Worm (Caenorhabditis elegans) whole organism, early embryonic: ENCODE measurements around the gene B0547.2.

Experiments used
- B0310.2 ChIP-seq: sonication (generic microtip); optimal IDR thresholded peaks from 2 replicates; lab custom pipeline; 2016; ENCODE audit warnings: mild to moderate bottlenecking, missing genetic modification characterization, missing compliant biosample characterization
- F13C5.2 ChIP-seq: sonication (generic microtip); optimal IDR thresholded peaks from 2 replicates; lab custom pipeline; 2017; ENCODE audit warnings: mild to moderate bottlenecking, missing genetic modification characterization, inconsistent platforms, missing compliant biosample characterization
- aly-1 ChIP-seq: sonication (generic microtip); optimal IDR thresholded peaks from 2 replicates; lab custom pipeline; 2016; ENCODE audit warnings: missing genetic modification characterization, missing compliant biosample characterization
- ama-1 ChIP-seq: fragments of 150-350 bp; optimal IDR thresholded peaks from 2 replicates; lab custom pipeline; 2014
- ceh-13 ChIP-seq: fragments of 200-800 bp; sonication (Bioruptor generic); optimal IDR thresholded peaks from 2 replicates; lab custom pipeline; 2018; ENCODE audit warnings: mild to moderate bottlenecking, missing genetic modification characterization, missing compliant biosample characterization
- ceh-36 ChIP-seq: sonication (generic microtip); optimal IDR thresholded peaks from 2 replicates; lab custom pipeline; 2016; ENCODE audit warnings: missing genetic modification characterization, inconsistent platforms, missing compliant biosample characterization
- ets-7 ChIP-seq: sonication (generic microtip); optimal IDR thresholded peaks from 2 replicates; lab custom pipeline; 2016; ENCODE audit warnings: missing genotype, missing genetic modification characterization, missing compliant biosample characterization
- flt-1 ChIP-seq: fragments of 200-800 bp; sonication (Bioruptor generic); IDR thresholded peaks from 2 replicates; pipeline ENCODE4 v1.3.6; 2022; ENCODE audit warnings: missing genetic modification characterization, missing compliant biosample characterization
- hmbx-1 ChIP-seq: sonication (generic microtip); optimal IDR thresholded peaks from 2 replicates; lab custom pipeline; 2016; ENCODE audit warnings: mild to moderate bottlenecking, missing genetic modification characterization, missing compliant biosample characterization
- hmg-4 ChIP-seq: fragments of 200-800 bp; sonication (Bioruptor generic); optimal IDR thresholded peaks from 2 replicates; lab custom pipeline; 2018; ENCODE audit warnings: mild to moderate bottlenecking, missing genetic modification characterization, missing compliant biosample characterization
- hnd-1 ChIP-seq: sonication (generic microtip); optimal IDR thresholded peaks from 2 replicates; lab custom pipeline; 2016; ENCODE audit warnings: missing genetic modification characterization, missing compliant biosample characterization
- pes-1 ChIP-seq: fragments of 200-800 bp; sonication (Bioruptor generic); IDR thresholded peaks from 2 replicates; pipeline ENCODE4 v1.3.6; 2022; ENCODE audit warnings: missing genetic modification reagents, missing genetic modification characterization, missing compliant biosample characterization
- scrt-1 ChIP-seq: fragments of 200-800 bp; sonication (Bioruptor generic); IDR thresholded peaks from 2 replicates; pipeline ENCODE4 v1.3.6; 2022; ENCODE audit warnings: missing genetic modification characterization, missing compliant biosample characterization
- sea-1 ChIP-seq: fragments of 200-800 bp; sonication (Bioruptor generic); conservative IDR thresholded peaks from 2 replicates; pipeline ENCODE4 v1.3.6; 2022; ENCODE audit warnings: missing genetic modification characterization, missing compliant biosample characterization
- tbx-11 ChIP-seq: fragments of 200-800 bp; sonication (Bioruptor generic); IDR thresholded peaks from 2 replicates; pipeline ENCODE4 v1.3.6; 2022; ENCODE audit warnings: missing genetic modification characterization, missing compliant biosample characterization
- tbx-37 ChIP-seq: fragments of 200-800 bp; sonication (Bioruptor generic); conservative IDR thresholded peaks from 2 replicates; pipeline ENCODE4 v1.3.6; 2022; ENCODE audit warnings: missing genetic modification reagents, missing genetic modification characterization, missing compliant biosample characterization
- tra-4 ChIP-seq: sonication (generic microtip); optimal IDR thresholded peaks from 2 replicates; lab custom pipeline; 2017; ENCODE audit warnings: missing genetic modification characterization, missing compliant biosample characterization

Gene B0547.2

DNA sequence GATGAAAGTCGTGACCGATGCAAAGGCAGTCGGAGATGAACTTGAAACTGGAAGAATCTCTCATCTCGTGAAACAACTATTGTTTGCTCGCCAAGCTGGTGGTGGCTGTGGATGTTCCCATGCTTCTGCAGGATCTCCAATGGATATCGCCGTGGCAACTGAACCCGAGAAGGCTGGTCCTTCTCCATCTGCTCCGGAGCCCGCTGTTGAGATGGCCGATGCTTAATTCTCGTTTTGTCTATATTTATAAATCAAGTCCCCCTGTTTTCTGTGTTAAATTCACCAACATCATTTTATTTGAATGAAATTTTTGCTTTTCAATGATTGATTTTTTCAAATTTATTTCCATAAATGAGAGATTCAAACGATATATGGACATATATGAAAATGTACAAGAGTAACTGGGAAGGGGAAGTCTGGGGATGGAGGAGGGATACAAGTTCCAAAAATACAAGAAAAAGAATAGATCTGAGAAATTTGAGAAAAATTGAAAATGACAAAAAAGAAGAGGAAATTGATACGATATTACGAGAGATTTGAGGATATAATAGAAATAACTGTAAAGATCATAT lies 5.0 kb downstream of the B0547.2 start:
- TF ChIP-seq ets-7 (tag; lab: Kevin White, UChicago) (no peak), scrt-1 (GFP tag; lab: Robert Waterston, UW) (no peak), tbx-37 (no peak), flt-1 (no peak), pes-1 (GFP tag; lab: Robert Waterston, UW) (no peak), hnd-1 (tag; lab: Kevin White, UChicago) (no peak), F13C5.2 (tag; lab: Kevin White, UChicago) (no peak), ceh-36 (tag; lab: Kevin White, UChicago) (no peak), B0310.2 (no peak), ama-1 (no peak), aly-1 (tag; lab: Kevin White, UChicago) (no peak)

DNA sequence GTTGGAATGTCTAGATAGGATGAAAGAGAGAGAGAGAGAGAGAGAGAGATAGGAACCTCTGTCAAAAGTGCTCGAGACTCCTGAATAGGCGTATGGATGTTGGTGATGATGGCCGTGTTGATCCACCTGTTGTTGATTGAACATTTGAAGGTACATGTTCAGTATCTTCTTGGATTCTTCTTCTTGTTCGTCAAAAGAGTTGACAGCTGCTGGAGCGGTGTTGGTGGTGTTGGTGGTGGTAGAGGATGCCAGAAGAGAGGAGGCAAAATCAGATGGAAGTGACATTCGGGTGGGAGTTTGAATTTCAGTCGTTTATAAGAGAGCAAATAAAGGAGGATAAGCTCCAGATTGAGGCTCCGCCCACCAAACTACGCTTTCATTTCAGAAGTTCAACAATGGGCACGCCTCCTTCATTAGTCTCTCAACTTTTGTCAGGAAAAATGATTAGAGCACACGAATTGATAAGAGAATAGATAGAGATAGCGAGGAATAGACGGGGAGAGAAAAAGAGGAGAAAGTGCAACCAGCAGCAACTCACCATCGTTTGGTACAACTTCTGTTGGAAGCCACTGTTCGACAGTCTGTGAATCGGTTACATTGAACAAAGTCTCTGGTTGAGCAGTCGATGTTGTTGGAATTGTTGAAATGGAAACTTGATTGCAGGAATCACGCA lies 7.1 kb downstream of the B0547.2 start:
- TF ChIP-seq ama-1 = peak; percentile 27
- TF ChIP-seq B0310.2 = no peak

DNA sequence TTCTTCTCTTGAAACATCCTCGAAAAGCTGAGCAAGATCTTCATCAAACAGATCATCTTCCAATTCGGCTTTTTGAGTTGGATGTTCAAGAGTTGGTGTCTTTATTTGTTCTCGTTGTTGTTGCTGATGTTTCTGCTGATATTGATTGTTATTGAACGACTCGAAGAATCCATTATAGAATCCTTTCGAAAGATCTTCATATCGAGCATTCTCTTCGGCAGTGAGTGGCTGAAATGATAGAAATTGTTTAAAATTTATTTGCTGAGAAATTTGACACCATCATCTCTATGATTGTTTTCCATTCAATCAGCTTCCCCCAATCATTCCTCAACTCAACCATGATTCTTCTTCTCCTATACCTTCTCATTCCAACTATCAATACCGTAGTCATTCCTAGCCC lies 7.8 kb downstream of the B0547.2 start, which contains the start of gene clec-178:
Gene clec-178, plus strand, starts transcription at position 301 of the 400 bp plus-strand sequence.
- TF ChIP-seq scrt-1 (GFP tag; lab: Robert Waterston, UW) (no peak), sea-1 (GFP tag; lab: Robert Waterston, UW) (no peak), ama-1 (no peak), aly-1 (tag; lab: Kevin White, UChicago) (no peak), tbx-37 (no peak), pes-1 (GFP tag; lab: Robert Waterston, UW) (no peak), tbx-11 (GFP tag; lab: Robert Waterston, UW) (no peak), tra-4 (no peak), F13C5.2 (tag; lab: Kevin White, UChicago) (no peak), B0310.2 (no peak), ceh-13 (no peak), hmbx-1 (no peak), hnd-1 (tag; lab: Kevin White, UChicago) (no peak), ets-7 (tag; lab: Kevin White, UChicago) (no peak), hmg-4 (GFP tag; lab: Kevin White, UChicago) (no peak), ceh-36 (tag; lab: Kevin White, UChicago) (no peak), flt-1 (no peak)

DNA sequence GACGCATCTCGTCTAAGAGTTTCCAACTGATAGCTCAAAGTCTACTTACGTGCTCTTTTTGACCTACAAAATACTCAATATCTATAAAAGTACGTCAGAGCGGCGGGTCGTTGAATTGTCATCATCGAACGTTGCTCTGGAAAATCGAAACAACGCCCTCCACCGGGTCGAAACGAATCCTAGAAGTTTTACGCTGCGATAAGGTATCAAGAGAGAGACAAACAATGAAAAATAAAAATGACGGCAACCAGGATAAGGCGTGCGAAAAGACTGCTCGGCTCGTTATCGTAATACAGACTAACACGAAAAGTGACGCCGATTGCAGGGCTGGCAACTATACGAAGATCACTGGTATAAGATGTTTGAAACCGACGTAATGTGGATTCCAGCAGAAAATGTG lies 8.4 kb downstream of the B0547.2 start:
- TF ChIP-seq ceh-36 (tag; lab: Kevin White, UChicago) (no peak), ama-1 (no peak), hmg-4 (GFP tag; lab: Kevin White, UChicago) (no peak)

DNA sequence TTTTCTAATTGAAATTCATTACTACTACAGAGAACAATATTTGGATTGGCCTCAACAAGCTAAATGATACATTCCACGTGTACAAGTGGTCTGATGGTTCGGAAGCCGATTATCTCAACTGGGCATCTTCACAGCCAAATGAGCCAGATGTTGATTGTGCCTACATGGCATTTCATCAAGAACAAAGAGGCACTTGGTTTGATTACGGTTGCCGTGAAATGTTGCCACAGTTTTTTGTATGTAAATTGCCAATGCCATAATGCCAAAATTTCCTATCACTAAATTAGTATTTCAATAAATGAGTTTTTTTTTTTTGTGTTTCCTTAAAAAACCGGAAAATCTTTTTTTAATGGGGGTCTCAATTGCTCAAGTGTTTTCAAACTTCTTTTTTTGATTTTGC lies 8.9 kb downstream of the B0547.2 start:
- TF ChIP-seq pes-1 (GFP tag; lab: Robert Waterston, UW) (no peak), flt-1 (no peak), ceh-36 (tag; lab: Kevin White, UChicago) (no peak), hmbx-1 (no peak), tbx-37 (no peak), ama-1 (no peak), tra-4 (no peak), ets-7 (tag; lab: Kevin White, UChicago) (no peak), hnd-1 (tag; lab: Kevin White, UChicago) (no peak), B0310.2 (no peak), tbx-11 (GFP tag; lab: Robert Waterston, UW) (no peak), ceh-13 (no peak), scrt-1 (GFP tag; lab: Robert Waterston, UW) (no peak), F13C5.2 (tag; lab: Kevin White, UChicago) (no peak), aly-1 (tag; lab: Kevin White, UChicago) (no peak), sea-1 (GFP tag; lab: Robert Waterston, UW) (no peak), hmg-4 (GFP tag; lab: Kevin White, UChicago) (no peak)

DNA sequence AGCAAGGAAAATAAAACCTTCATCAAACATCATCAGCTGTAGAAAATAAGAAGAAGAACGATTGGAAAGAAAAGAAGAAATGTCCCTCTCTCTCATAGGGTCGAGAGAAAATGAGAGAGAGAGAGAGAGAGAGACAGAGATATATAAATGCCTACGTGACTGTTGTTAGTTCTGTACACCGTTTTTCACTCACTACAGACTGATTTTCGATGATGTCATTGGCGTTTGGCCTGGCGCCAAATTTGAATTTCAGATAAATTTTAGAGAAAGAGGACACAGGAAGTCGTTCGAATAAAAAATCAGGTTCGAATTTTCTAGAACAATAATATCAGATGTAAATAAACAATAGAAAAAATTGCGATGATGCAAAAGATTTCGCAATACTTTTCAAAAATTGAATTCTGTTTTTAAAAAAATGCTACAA lies 10.2 kb downstream of the B0547.2 start:
- TF ChIP-seq F13C5.2 (tag; lab: Kevin White, UChicago) = no peak
- TF ChIP-seq flt-1 = no peak
- TF ChIP-seq ama-1 = no peak
- TF ChIP-seq tbx-11 (GFP tag; lab: Robert Waterston, UW) = no peak
- no peak for TF ChIP-seq tra-4
- no peak for TF ChIP-seq aly-1 (tag; lab: Kevin White, UChicago)
- no peak for TF ChIP-seq tbx-37
- no peak for TF ChIP-seq B0310.2
- TF ChIP-seq ceh-13 = no peak
- TF ChIP-seq ceh-36 (tag; lab: Kevin White, UChicago) = no peak
- TF ChIP-seq scrt-1 (GFP tag; lab: Robert Waterston, UW) = no peak
- no peak for TF ChIP-seq ets-7 (tag; lab: Kevin White, UChicago)
- TF ChIP-seq hnd-1 (tag; lab: Kevin White, UChicago) = no peak
- TF ChIP-seq hmg-4 (GFP tag; lab: Kevin White, UChicago) = no peak

DNA sequence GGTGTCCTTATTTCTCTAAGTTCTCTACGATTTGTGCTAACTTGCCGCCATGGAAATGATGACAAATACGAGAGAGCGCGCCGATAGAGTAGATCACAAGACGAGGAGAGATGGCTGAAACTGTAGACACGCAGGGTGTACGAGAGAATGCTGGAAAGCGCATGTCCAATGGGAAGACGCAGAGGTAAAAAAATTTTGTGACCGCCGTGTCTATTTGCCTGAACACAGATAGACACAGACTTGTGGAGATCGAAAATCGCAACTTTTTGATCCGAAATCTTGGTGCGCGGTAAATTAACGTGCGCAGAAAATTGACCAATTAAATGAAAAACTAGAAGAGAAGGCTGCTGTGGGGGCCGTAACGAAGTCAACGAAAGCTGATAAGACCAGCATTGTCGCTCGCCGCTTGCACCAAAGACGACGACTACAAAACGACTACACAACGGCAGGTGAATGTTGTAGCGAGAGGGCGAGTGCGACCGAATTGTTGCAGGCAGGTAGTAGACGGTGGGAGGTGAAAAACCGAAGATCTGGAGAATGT lies 11.4 kb downstream of the B0547.2 start:
- no peak for TF ChIP-seq ceh-36 (tag; lab: Kevin White, UChicago)
- TF ChIP-seq B0310.2 = no peak

DNA sequence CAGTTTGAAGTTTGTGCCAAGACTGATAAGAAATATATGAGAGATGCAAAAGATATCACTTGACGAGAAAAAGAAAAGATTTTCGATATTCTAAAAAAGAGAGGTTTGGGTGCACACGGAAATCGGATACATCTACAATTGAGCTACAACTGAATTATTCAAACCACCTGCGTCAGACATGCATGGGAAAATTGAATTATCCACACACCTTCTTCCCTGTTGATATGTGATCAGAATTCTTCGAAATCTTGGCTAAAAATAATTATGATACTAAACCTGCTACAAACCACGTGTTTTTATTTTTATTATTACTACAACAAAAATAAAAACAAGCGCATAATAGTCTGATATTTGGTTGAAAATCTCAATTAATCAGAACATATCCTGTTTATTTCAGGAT lies 12.4 kb downstream of the B0547.2 start:
- TF ChIP-seq sea-1 (GFP tag; lab: Robert Waterston, UW) (no peak), F13C5.2 (tag; lab: Kevin White, UChicago) (no peak), scrt-1 (GFP tag; lab: Robert Waterston, UW) (no peak), ceh-36 (tag; lab: Kevin White, UChicago) (no peak), pes-1 (GFP tag; lab: Robert Waterston, UW) (no peak)
